Fruit fly (Drosophila melanogaster) whole organism, embryonic: Measurements from ENCODE around the gene CG15011.

ENCODE experiments used
- CG10147 ChIP-seq: fragments of 200-800 bp; sonication (Bioruptor generic); optimal IDR thresholded peaks from 2 replicates; lab custom pipeline; 2019; ENCODE audit warnings: missing biosample characterization, mild to moderate bottlenecking, missing genetic modification characterization, moderate library complexity
- CG10274 ChIP-seq: fragments of 200-800 bp; sonication (Bioruptor generic); optimal IDR thresholded peaks from 3 replicates; lab custom pipeline; 2017; ENCODE audit warnings: missing biosample characterization, mild to moderate bottlenecking, missing genetic modification characterization
- CG12769 ChIP-seq: fragments of 200-800 bp; sonication (Bioruptor generic); optimal IDR thresholded peaks from 2 replicates; lab custom pipeline; 2019; ENCODE audit warnings: missing biosample characterization, mild to moderate bottlenecking, missing genetic modification characterization, moderate library complexity
- CG15479 ChIP-seq: fragments of 200-800 bp; sonication (Bioruptor generic); optimal IDR thresholded peaks from 3 replicates; lab custom pipeline; 2019; ENCODE audit warnings: missing biosample characterization, mild to moderate bottlenecking, missing genetic modification characterization, moderate library complexity
- CG1832 ChIP-seq: fragments of 200-800 bp; sonication (Bioruptor generic); optimal IDR thresholded peaks from 2 replicates; lab custom pipeline; 2017; ENCODE audit warnings: missing biosample characterization, mild to moderate bottlenecking, missing genetic modification characterization, inconsistent platforms
- CG2199 ChIP-seq: fragments of 200-800 bp; sonication (Bioruptor generic); IDR thresholded peaks from 3 replicates; pipeline ENCODE4 v1.3.6; 2022; ENCODE audit warnings: missing biosample characterization, missing genetic modification characterization
- CG2889 ChIP-seq: fragments of 200-800 bp; sonication (Bioruptor generic); IDR thresholded peaks from 3 replicates; pipeline ENCODE4 v1.3.6; 2022; ENCODE audit warnings: missing biosample characterization, missing genetic modification characterization
- CG5180 ChIP-seq: fragments of 200-800 bp; sonication (Bioruptor generic); optimal IDR thresholded peaks from 3 replicates; lab custom pipeline; 2017; ENCODE audit warnings: missing biosample characterization, missing genetic modification characterization, mild to moderate bottlenecking, moderate library complexity, missing genetic modification reagents
- CG6272 ChIP-seq: fragments of 200-800 bp; sonication (Bioruptor generic); IDR thresholded peaks from 2 replicates; pipeline ENCODE4 v1.3.6; 2022; ENCODE audit warnings: missing biosample characterization, missing genetic modification characterization
- CG6813 ChIP-seq: fragments of 200-800 bp; sonication (Bioruptor generic); optimal IDR thresholded peaks from 2 replicates; lab custom pipeline; 2017; ENCODE audit warnings: missing biosample characterization, missing genetic modification characterization, mild to moderate bottlenecking, moderate library complexity, missing genetic modification reagents
- CG8924 ChIP-seq: fragments of 200-800 bp; optimal IDR thresholded peaks from 3 replicates; lab custom pipeline; 2019; ENCODE audit warnings: missing biosample characterization, mild to moderate bottlenecking, missing genetic modification characterization, moderate library complexity
- Deaf1 ChIP-seq: fragments of 200-800 bp; optimal IDR thresholded peaks from 3 replicates; lab custom pipeline; 2019; ENCODE audit warnings: missing biosample characterization, mild to moderate bottlenecking, missing genetic modification characterization, moderate library complexity
- HLHmδ ChIP-seq: fragments of 200-800 bp; sonication (Bioruptor generic); optimal IDR thresholded peaks from 2 replicates; lab custom pipeline; 2018; ENCODE audit warnings: missing biosample characterization, mild to moderate bottlenecking, missing genetic modification characterization, moderate library complexity
- Hr51 ChIP-seq, 2 experiments: fragments of 200-800 bp; sonication (Bioruptor generic); optimal IDR thresholded peaks; 2 replicates in 1 of 2; 3 replicates in 1 of 2; lab custom pipeline; 2016 to 2018; ENCODE audit warnings: missing biosample characterization in 2 of 2, missing genetic modification characterization in 2 of 2, mild to moderate bottlenecking in 1 of 2, moderate library complexity in 1 of 2
- Hr78 ChIP-seq, 2 experiments: fragments of 200-800 bp in 1 of 2; fragments of >200 bp in 1 of 2; sonication (Bioruptor generic) in 1 of 2; optimal IDR thresholded peaks; 2 replicates each; lab custom pipeline; 2017 to 2019; ENCODE audit warnings: missing biosample characterization in 2 of 2, missing genetic modification characterization in 2 of 2, mild to moderate bottlenecking in 1 of 2, moderate library complexity in 1 of 2
- Kr ChIP-seq: fragments of 200-800 bp; sonication (Bioruptor generic); optimal IDR thresholded peaks from 2 replicates; lab custom pipeline; 2017; ENCODE audit warnings: missing biosample characterization, mild to moderate bottlenecking, missing genetic modification characterization
- NC2α ChIP-seq: fragments of 200-800 bp; sonication (Bioruptor generic); optimal IDR thresholded peaks from 2 replicates; lab custom pipeline; 2016; ENCODE audit warnings: missing biosample characterization, missing genetic modification characterization
- Nf-YB ChIP-seq: fragments of 200-800 bp; sonication (Bioruptor generic); optimal IDR thresholded peaks from 3 replicates; lab custom pipeline; 2019; ENCODE audit warnings: missing biosample characterization, mild to moderate bottlenecking, missing genetic modification characterization, moderate library complexity
- Ssrp ChIP-seq: fragments of 200-800 bp; sonication (Bioruptor generic); optimal IDR thresholded peaks from 2 replicates; lab custom pipeline; 2018; ENCODE audit warnings: missing biosample characterization, mild to moderate bottlenecking, missing genetic modification characterization, moderate library complexity
- Trl ChIP-seq, 3 experiments: fragments of >200 bp in 2 of 3; fragments of 200-800 bp in 1 of 3; sonication (Bioruptor generic) in 1 of 3; optimal IDR thresholded peaks; 2 replicates in 1 of 3; 3 replicates in 2 of 3; lab custom pipeline; 2016 to 2017; ENCODE audit warnings: missing biosample characterization in 1 of 3, missing genetic modification characterization in 1 of 3
- Xrp1 ChIP-seq: fragments of 200-800 bp; sonication (Bioruptor generic); IDR thresholded peaks from 2 replicates; pipeline ENCODE4 v1.3.6; 2022; ENCODE audit warnings: missing biosample characterization, missing genetic modification characterization
- bbx ChIP-seq: fragments of 200-800 bp; sonication (Bioruptor generic); IDR thresholded peaks from 2 replicates; pipeline ENCODE4 v1.3.6; 2022; ENCODE audit warnings: missing biosample characterization, missing genetic modification characterization; ENCODE audit not compliant: partially characterized antibody
- bigmax ChIP-seq: fragments of 200-800 bp; sonication (Bioruptor generic); optimal IDR thresholded peaks from 2 replicates; lab custom pipeline; 2018; ENCODE audit warnings: missing biosample characterization, mild to moderate bottlenecking, missing genetic modification characterization
- cg ChIP-seq: fragments of 200-800 bp; sonication (Bioruptor generic); optimal IDR thresholded peaks from 3 replicates; lab custom pipeline; 2019; ENCODE audit warnings: missing biosample characterization, mild to moderate bottlenecking, missing genetic modification characterization, moderate library complexity
- chinmo ChIP-seq: fragments of 200-800 bp; sonication (Bioruptor generic); IDR thresholded peaks from 4 replicates; pipeline ENCODE4 v1.3.6; 2022; ENCODE audit warnings: missing biosample characterization, missing genetic modification characterization; ENCODE audit not compliant: partially characterized antibody
- chm ChIP-seq: fragments of 200-800 bp; sonication (Bioruptor generic); IDR thresholded peaks from 2 replicates; pipeline ENCODE4 v1.3.6; 2022; ENCODE audit warnings: missing biosample characterization, missing genetic modification characterization
- crol ChIP-seq: fragments of 200-800 bp; sonication (Bioruptor generic); IDR thresholded peaks from 2 replicates; pipeline ENCODE4 v1.3.6; 2022; ENCODE audit warnings: missing biosample characterization, missing genetic modification characterization
- dmrt99B ChIP-seq: fragments of 200-800 bp; sonication (Bioruptor generic); optimal IDR thresholded peaks from 2 replicates; lab custom pipeline; 2018; ENCODE audit warnings: missing biosample characterization, mild to moderate bottlenecking, missing genetic modification characterization, moderate library complexity
- gcm ChIP-seq: fragments of 200-800 bp; sonication (Bioruptor generic); optimal IDR thresholded peaks from 2 replicates; lab custom pipeline; 2019; ENCODE audit warnings: missing biosample characterization, mild to moderate bottlenecking, missing genetic modification characterization, moderate library complexity
- grn ChIP-seq: fragments of 200-800 bp; sonication (Bioruptor generic); optimal IDR thresholded peaks from 3 replicates; lab custom pipeline; 2017; ENCODE audit warnings: missing biosample characterization, missing genetic modification characterization
- gt ChIP-seq: fragments of 200-800 bp; sonication (Bioruptor generic); IDR thresholded peaks from 2 replicates; pipeline ENCODE4 v1.3.6; 2022; ENCODE audit warnings: missing biosample characterization, missing genetic modification characterization
- kay ChIP-seq: fragments of 200-800 bp; sonication (Bioruptor generic); optimal IDR thresholded peaks from 2 replicates; lab custom pipeline; 2016; ENCODE audit warnings: missing biosample characterization, missing genetic modification characterization
- lov ChIP-seq, 2 experiments: fragments of 200-800 bp in 1 of 2; fragments of >200 bp in 1 of 2; sonication (Bioruptor generic) in 1 of 2; IDR thresholded peaks in 1 of 2; optimal IDR thresholded peaks in 1 of 2; 2 replicates in 1 of 2; 3 replicates in 1 of 2; pipeline versions ENCODE4 v1.3.6 to Lab custom; 2017 to 2022; ENCODE audit warnings: missing biosample characterization in 1 of 2, missing genetic modification characterization in 1 of 2
- oc ChIP-seq: fragments of 200-800 bp; sonication (Bioruptor generic); optimal IDR thresholded peaks from 2 replicates; lab custom pipeline; 2018; ENCODE audit warnings: missing biosample characterization, mild to moderate bottlenecking, missing genetic modification characterization, moderate library complexity
- pan ChIP-seq, 4 experiments: fragments of >200 bp in 3 of 4; fragments of 200-800 bp in 1 of 4; sonication (Bioruptor generic) in 1 of 4; optimal IDR thresholded peaks in 3 of 4; IDR thresholded peaks in 1 of 4; 2 replicates each; pipeline versions ENCODE4 v1.3.6 to Lab custom; 2017 to 2022; ENCODE audit warnings: missing biosample characterization in 2 of 4, missing genetic modification characterization in 2 of 4, mixed read lengths in 1 of 4
- peb ChIP-seq: fragments of 200-800 bp; sonication (Bioruptor generic); IDR thresholded peaks from 2 replicates; pipeline ENCODE4 v1.3.6; 2022; ENCODE audit warnings: missing biosample characterization, missing genetic modification characterization
- pros ChIP-seq: fragments of 200-800 bp; sonication (Bioruptor generic); optimal IDR thresholded peaks from 3 replicates; lab custom pipeline; 2019; ENCODE audit warnings: missing biosample characterization, mild to moderate bottlenecking, missing genetic modification characterization, moderate library complexity
- seq ChIP-seq: fragments of 200-800 bp; sonication (Bioruptor generic); IDR thresholded peaks from 2 replicates; pipeline ENCODE4 v1.3.6; 2022; ENCODE audit warnings: missing biosample characterization, missing genetic modification characterization
- tll ChIP-seq, 2 experiments: fragments of 200-800 bp in 1 of 2; fragments of >200 bp in 1 of 2; sonication (Bioruptor generic) in 1 of 2; optimal IDR thresholded peaks; 2 replicates each; lab custom pipeline; 2017 to 2019; ENCODE audit warnings: missing biosample characterization in 2 of 2, missing genetic modification characterization in 2 of 2, mild to moderate bottlenecking in 1 of 2, moderate library complexity in 1 of 2
- ttk ChIP-seq: fragments of 200-800 bp; sonication (Bioruptor generic); IDR thresholded peaks from 2 replicates; pipeline ENCODE4 v2.1.2; 2022; ENCODE audit warnings: missing biosample characterization, missing genetic modification characterization
- z ChIP-seq: fragments of 200-800 bp; sonication (Bioruptor generic); IDR thresholded peaks from 3 replicates; pipeline ENCODE4 v1.3.6; 2022; ENCODE audit warnings: missing biosample characterization, missing genetic modification characterization
- zen ChIP-seq: fragments of 200-800 bp; sonication (Bioruptor generic); optimal IDR thresholded peaks from 3 replicates; lab custom pipeline; 2018; ENCODE audit warnings: missing biosample characterization, mild to moderate bottlenecking, missing genetic modification characterization, moderate library complexity
- zf30C ChIP-seq: fragments of 200-800 bp; sonication (Bioruptor generic); optimal IDR thresholded peaks from 3 replicates; lab custom pipeline; 2018; ENCODE audit warnings: missing biosample characterization, mild to moderate bottlenecking, missing genetic modification characterization

CG15011 gene

dm6 chr3L:4232724-4233367, 26.1 kb downstream of the CG15011 start (continued):
- TF ChIP-seq CG8924 (tag; lab: Kevin White, UChicago) (peak; percentile 19), bigmax (GFP tag; lab: Kevin White, UChicago) (no peak)
- TF ChIP-seq, all 482 proteins: peak for 61

- TF ChIP-seq chinmo = peak; percentile 72; the same call in 1 of the 4 replicates
- peak in 1 of 2 experiments; percentile 76 for TF ChIP-seq Hr78 (GFP tag; optimal IDR thresholded peaks at IDR 0.05; lab: Kevin White, UChicago)
- peak; percentile 17; the same call in 1 of the 2 replicates for TF ChIP-seq ttk
- 0 out of 2 replicates have a peak, but pooled peaks have one; percentile 32 for TF ChIP-seq CG6272 (GFP tag; lab: Robert Waterston, UW)
- TF ChIP-seq Nf-YB = peak; percentile 62
- peak; percentile 71 for TF ChIP-seq kay
- 0 out of 2 replicates have a peak, but pooled peaks have one; percentile 23 for TF ChIP-seq bbx (GFP tag; lab: Robert Waterston, UW)
- peak; percentile 8 for TF ChIP-seq CG12769 (tag; lab: Kevin White, UChicago)
- TF ChIP-seq cg (GFP tag; lab: Kevin White, UChicago) = peak; percentile 72
- no peak for TF ChIP-seq CG10147
- no peak for TF ChIP-seq CG2889
- peak; percentile 34 for TF ChIP-seq Kr (GFP tag; lab: Kevin White, UChicago)
- peak; percentile 24 for TF ChIP-seq grn (GFP tag; lab: Kevin White, UChicago)
- peak; percentile 85 for TF ChIP-seq z (GFP tag; lab: Robert Waterston, UW)
- no peak for TF ChIP-seq CG10274 (GFP tag; lab: Kevin White, UChicago)
- TF ChIP-seq CG15479 = peak; percentile 64
- TF ChIP-seq Ssrp (tag; lab: Kevin White, UChicago) = no peak
- no peak for TF ChIP-seq Trl (optimal IDR thresholded peaks at IDR 0.05; lab: Kevin White, UChicago)
- no peak for TF ChIP-seq Trl (GFP tag; optimal IDR thresholded peaks at IDR 0.05; lab: Kevin White, UChicago)
- peak; percentile 61; the same call in 1 of the 3 replicates for TF ChIP-seq CG2199 (GFP tag; lab: Robert Waterston, UW)
- no peak; the same call in 1 of the 2 replicates for TF ChIP-seq gt (GFP tag; lab: Robert Waterston, UW)
- TF ChIP-seq zf30C = peak; percentile 39
- peak in 1 of 2 experiments; percentile 88 for TF ChIP-seq tll (GFP tag; optimal IDR thresholded peaks at IDR 0.05; lab: Kevin White, UChicago)
- TF ChIP-seq CG6813 (GFP tag; lab: Kevin White, UChicago) = peak; percentile 28
- peak; percentile 30; the same call in 1 of the 2 replicates for TF ChIP-seq peb
- peak; percentile 56 for TF ChIP-seq gcm (GFP tag; lab: Kevin White, UChicago)
- TF ChIP-seq crol (GFP tag; lab: Robert Waterston, UW) = peak; percentile 97
- TF ChIP-seq CG1832 = peak; percentile 33
- no peak for TF ChIP-seq NC2α (GFP tag; lab: Kevin White, UChicago)
- TF ChIP-seq dmrt99B = no peak
- peak; percentile 94 for TF ChIP-seq pros (GFP tag; lab: Kevin White, UChicago)
- no peak for TF ChIP-seq Hr51 (GFP tag; optimal IDR thresholded peaks at IDR 0.05; lab: Kevin White, UChicago)
- peak; percentile 32 for TF ChIP-seq CG5180 (GFP tag; lab: Kevin White, UChicago)
- peak; percentile 53 for TF ChIP-seq HLHmδ
- peak; percentile 42; the same call in 1 of the 2 replicates for TF ChIP-seq Xrp1 (GFP tag; lab: Robert Waterston, UW)
- TF ChIP-seq pan (optimal IDR thresholded peaks at IDR 0.05; lab: Kevin White, UChicago) = no peak
- TF ChIP-seq pan (GFP tag; optimal IDR thresholded peaks at IDR 0.05 in 1 of 2, IDR thresholded peaks at IDR 0.05 in 1 of 2) = peak in 1 of 2 experiments; percentile 9
- 0 out of 2 replicates have a peak, but pooled peaks have one; percentile 18 for TF ChIP-seq chm (GFP tag; lab: Robert Waterston, UW)
- no peak for TF ChIP-seq lov (optimal IDR thresholded peaks at IDR 0.05; lab: Kevin White, UChicago)
- 0 out of 3 replicates have a peak, but pooled peaks have one; percentile 61 for TF ChIP-seq lov (GFP tag; IDR thresholded peaks at IDR 0.05; lab: Robert Waterston, UW)
- TF ChIP-seq zen = peak; percentile 9
- TF ChIP-seq oc (tag; lab: Kevin White, UChicago) = peak; percentile 98
- TF ChIP-seq Deaf1 = peak; percentile 43
- 0 out of 2 replicates have a peak, but pooled peaks have one; percentile 15 for TF ChIP-seq seq (GFP tag; lab: Robert Waterston, UW)
These were observed 26.7 kb downstream of the CG15011 start for dm6 chr3L:4232227-4232626.
